Fruit fly (Drosophila melanogaster) whole organism, embryonic: ENCODE measurements around the gene Hrb98DE.
A peak's percentile ranks its signal among the peaks of the same experiment; 100 is the strongest.

Experiments used
- Blimp-1 ChIP-seq: fragments of 200-800 bp; sonication (Bioruptor generic); optimal IDR thresholded peaks from 3 replicates; lab custom pipeline; 2018; ENCODE audit warnings: missing biosample characterization, missing genetic modification characterization, mild to moderate bottlenecking, moderate library complexity, missing genetic modification reagents
- CG10147 ChIP-seq: fragments of 200-800 bp; sonication (Bioruptor generic); optimal IDR thresholded peaks from 2 replicates; lab custom pipeline; 2019; ENCODE audit warnings: missing biosample characterization, mild to moderate bottlenecking, missing genetic modification characterization, moderate library complexity
- CG10209 ChIP-seq: fragments of 200-800 bp; sonication (Bioruptor generic); optimal IDR thresholded peaks from 3 replicates; lab custom pipeline; 2017; ENCODE audit warnings: missing biosample characterization, mild to moderate bottlenecking, missing genetic modification characterization, missing genetic modification reagents
- CG12942 ChIP-seq: fragments of 200-800 bp; sonication (Bioruptor generic); optimal IDR thresholded peaks from 3 replicates; lab custom pipeline; 2016; ENCODE audit warnings: missing biosample characterization, missing genetic modification characterization
- CG14050 ChIP-seq: fragments of 200-800 bp; sonication (Bioruptor generic); IDR thresholded peaks from 3 replicates; pipeline ENCODE4 v1.3.6; 2022; ENCODE audit warnings: missing biosample characterization, missing genetic modification characterization
- CG14441 ChIP-seq: fragments of 200-800 bp; sonication (Bioruptor generic); IDR thresholded peaks from 2 replicates; pipeline ENCODE4 v1.3.6; 2022; ENCODE audit warnings: missing biosample characterization, missing genetic modification characterization
- CG15269 ChIP-seq: fragments of 200-800 bp; sonication (Bioruptor generic); optimal IDR thresholded peaks from 2 replicates; lab custom pipeline; 2018; ENCODE audit warnings: missing biosample characterization, mild to moderate bottlenecking, missing genetic modification characterization, moderate library complexity
- CG15601 ChIP-seq: fragments of 200-800 bp; sonication (Bioruptor generic); optimal IDR thresholded peaks from 3 replicates; lab custom pipeline; 2019; ENCODE audit warnings: missing biosample characterization, mild to moderate bottlenecking, missing genetic modification characterization, moderate library complexity
- CG32532 ChIP-seq: fragments of 200-800 bp; sonication (Bioruptor generic); IDR thresholded peaks from 2 replicates; pipeline ENCODE4 v1.3.6; 2022; ENCODE audit warnings: missing biosample characterization, missing genetic modification characterization
- CG3281 ChIP-seq: fragments of 200-800 bp; sonication (Bioruptor generic); optimal IDR thresholded peaks from 3 replicates; lab custom pipeline; 2017; ENCODE audit warnings: missing biosample characterization, mild to moderate bottlenecking, missing genetic modification characterization
- CG33213 ChIP-seq: fragments of 200-800 bp; sonication (Bioruptor generic); optimal IDR thresholded peaks from 3 replicates; lab custom pipeline; 2016; ENCODE audit warnings: missing biosample characterization, missing genetic modification characterization
- CG42726 ChIP-seq: fragments of 200-800 bp; sonication (Bioruptor generic); IDR thresholded peaks from 2 replicates; pipeline ENCODE4 v1.3.6; 2022; ENCODE audit warnings: missing biosample characterization, missing genetic modification characterization; ENCODE audit not compliant: partially characterized antibody
- CG6689 ChIP-seq: fragments of 200-800 bp; sonication (Bioruptor generic); IDR thresholded peaks from 2 replicates; pipeline ENCODE4 v1.3.6; 2022; ENCODE audit warnings: missing biosample characterization, missing genetic modification characterization
- CG7786 ChIP-seq: fragments of 200-800 bp; sonication (Bioruptor generic); optimal IDR thresholded peaks from 2 replicates; lab custom pipeline; 2016; ENCODE audit warnings: missing biosample characterization, missing genetic modification characterization
- CG8944 ChIP-seq: fragments of 200-800 bp; sonication (Bioruptor generic); optimal IDR thresholded peaks from 3 replicates; lab custom pipeline; 2016; ENCODE audit warnings: missing biosample characterization, missing genetic modification characterization
- Dref ChIP-seq: fragments of 200-800 bp; sonication (Bioruptor generic); IDR thresholded peaks from 2 replicates; pipeline ENCODE4 v1.3.6; 2022; ENCODE audit warnings: missing biosample characterization, missing genetic modification characterization
- E2f1 ChIP-seq: fragments of 200-800 bp; sonication (Bioruptor generic); IDR thresholded peaks from 2 replicates; pipeline ENCODE4 v1.3.6; 2022; ENCODE audit warnings: missing biosample characterization, missing genetic modification characterization
- H2.0 ChIP-seq: fragments of 200-800 bp; sonication (Bioruptor generic); IDR thresholded peaks from 2 replicates; pipeline ENCODE4 v1.3.6; 2022; ENCODE audit warnings: missing biosample characterization, missing genetic modification characterization
- HmgZ ChIP-seq: fragments of 200-800 bp; sonication (Bioruptor generic); optimal IDR thresholded peaks from 2 replicates; lab custom pipeline; 2018; ENCODE audit warnings: missing biosample characterization, mild to moderate bottlenecking, missing genetic modification characterization
- Hr39 ChIP-seq: fragments of >200 bp; optimal IDR thresholded peaks from 2 replicates; lab custom pipeline; 2017
- Hr78 ChIP-seq, 2 experiments: fragments of 200-800 bp in 1 of 2; fragments of >200 bp in 1 of 2; sonication (Bioruptor generic) in 1 of 2; optimal IDR thresholded peaks; 2 replicates each; lab custom pipeline; 2017 to 2019; ENCODE audit warnings: missing biosample characterization in 2 of 2, missing genetic modification characterization in 2 of 2, mild to moderate bottlenecking in 1 of 2, moderate library complexity in 1 of 2
- Med ChIP-seq: fragments of 200-800 bp; sonication (Bioruptor generic); peaks from one replicate; lab custom pipeline; 2016; ENCODE audit warnings: missing biosample characterization, missing genetic modification characterization, mild to moderate bottlenecking, inconsistent platforms, moderate library complexity
- Meics ChIP-seq: fragments of 200-800 bp; sonication (Bioruptor generic); optimal IDR thresholded peaks from 2 replicates; lab custom pipeline; 2017; ENCODE audit warnings: missing biosample characterization, mild to moderate bottlenecking, missing genetic modification characterization
- Rfx ChIP-seq: fragments of 200-800 bp; sonication (Bioruptor generic); IDR thresholded peaks from 2 replicates; pipeline ENCODE4 v1.3.6; 2022; ENCODE audit warnings: missing biosample characterization, missing genetic modification characterization
- Sry-β ChIP-seq: fragments of 200-800 bp; sonication (Bioruptor generic); optimal IDR thresholded peaks from 2 replicates; lab custom pipeline; 2018; ENCODE audit warnings: missing biosample characterization, mild to moderate bottlenecking, missing genetic modification characterization, moderate library complexity
- Xrp1 ChIP-seq: fragments of 200-800 bp; sonication (Bioruptor generic); IDR thresholded peaks from 2 replicates; pipeline ENCODE4 v1.3.6; 2022; ENCODE audit warnings: missing biosample characterization, missing genetic modification characterization
- YL-1 ChIP-seq: fragments of 200-800 bp; sonication (Bioruptor generic); optimal IDR thresholded peaks from 3 replicates; lab custom pipeline; 2017; ENCODE audit warnings: missing biosample characterization, mild to moderate bottlenecking, missing genetic modification characterization
- btn ChIP-seq: fragments of 200-800 bp; sonication (Bioruptor generic); optimal IDR thresholded peaks from 2 replicates; lab custom pipeline; 2016; ENCODE audit warnings: missing biosample characterization, missing genetic modification characterization
- cas ChIP-seq: fragments of 200-800 bp; sonication (Bioruptor generic); IDR thresholded peaks from 2 replicates; pipeline ENCODE4 v1.3.6; 2022; ENCODE audit warnings: missing biosample characterization, missing genetic modification characterization
- chinmo ChIP-seq: fragments of 200-800 bp; sonication (Bioruptor generic); IDR thresholded peaks from 4 replicates; pipeline ENCODE4 v1.3.6; 2022; ENCODE audit warnings: missing biosample characterization, missing genetic modification characterization; ENCODE audit not compliant: partially characterized antibody
- da ChIP-seq: fragments of 200-800 bp; sonication (Bioruptor generic); optimal IDR thresholded peaks from 2 replicates; lab custom pipeline; 2016; ENCODE audit warnings: missing biosample characterization, missing genetic modification characterization
- emc ChIP-seq: fragments of 200-800 bp; sonication (Bioruptor generic); optimal IDR thresholded peaks from 2 replicates; lab custom pipeline; 2016; ENCODE audit warnings: missing biosample characterization, missing genetic modification characterization
- inv ChIP-seq: fragments of 200-800 bp; sonication (Bioruptor generic); IDR thresholded peaks from 2 replicates; pipeline ENCODE4 v1.3.6; 2022; ENCODE audit warnings: missing biosample characterization, missing genetic modification characterization; ENCODE audit not compliant: partially characterized antibody
- lab ChIP-seq: fragments of 200-800 bp; sonication (Bioruptor generic); optimal IDR thresholded peaks from 3 replicates; lab custom pipeline; 2017; ENCODE audit warnings: missing biosample characterization, missing genetic modification characterization, mild to moderate bottlenecking, moderate library complexity, missing genetic modification reagents
- mirr ChIP-seq: fragments of 200-800 bp; sonication (Bioruptor generic); optimal IDR thresholded peaks from 3 replicates; lab custom pipeline; 2018; ENCODE audit warnings: missing biosample characterization, mild to moderate bottlenecking, missing genetic modification characterization
- pita ChIP-seq: fragments of 200-800 bp; sonication (Bioruptor generic); optimal IDR thresholded peaks from 2 replicates; lab custom pipeline; 2017; ENCODE audit warnings: missing biosample characterization, mild to moderate bottlenecking, missing genetic modification characterization
- ranshi ChIP-seq: fragments of 200-800 bp; sonication (Bioruptor generic); IDR thresholded peaks from 2 replicates; pipeline ENCODE4 v1.3.6; 2022; ENCODE audit warnings: missing biosample characterization, missing genetic modification characterization
- run ChIP-seq: fragments of 200-800 bp; sonication (Bioruptor generic); optimal IDR thresholded peaks from 3 replicates; lab custom pipeline; 2018; ENCODE audit warnings: missing biosample characterization, mild to moderate bottlenecking, missing genetic modification characterization
- tin ChIP-seq: fragments of 200-800 bp; sonication (Bioruptor generic); optimal IDR thresholded peaks from 3 replicates; lab custom pipeline; 2016; ENCODE audit warnings: missing biosample characterization, missing genetic modification characterization
- unpg ChIP-seq: fragments of 200-800 bp; sonication (Bioruptor generic); optimal IDR thresholded peaks from 3 replicates; lab custom pipeline; 2018; ENCODE audit warnings: missing biosample characterization, mild to moderate bottlenecking, missing genetic modification characterization, moderate library complexity
- zen ChIP-seq: fragments of 200-800 bp; sonication (Bioruptor generic); optimal IDR thresholded peaks from 3 replicates; lab custom pipeline; 2018; ENCODE audit warnings: missing biosample characterization, mild to moderate bottlenecking, missing genetic modification characterization, moderate library complexity

Gene Hrb98DE

DNA sequence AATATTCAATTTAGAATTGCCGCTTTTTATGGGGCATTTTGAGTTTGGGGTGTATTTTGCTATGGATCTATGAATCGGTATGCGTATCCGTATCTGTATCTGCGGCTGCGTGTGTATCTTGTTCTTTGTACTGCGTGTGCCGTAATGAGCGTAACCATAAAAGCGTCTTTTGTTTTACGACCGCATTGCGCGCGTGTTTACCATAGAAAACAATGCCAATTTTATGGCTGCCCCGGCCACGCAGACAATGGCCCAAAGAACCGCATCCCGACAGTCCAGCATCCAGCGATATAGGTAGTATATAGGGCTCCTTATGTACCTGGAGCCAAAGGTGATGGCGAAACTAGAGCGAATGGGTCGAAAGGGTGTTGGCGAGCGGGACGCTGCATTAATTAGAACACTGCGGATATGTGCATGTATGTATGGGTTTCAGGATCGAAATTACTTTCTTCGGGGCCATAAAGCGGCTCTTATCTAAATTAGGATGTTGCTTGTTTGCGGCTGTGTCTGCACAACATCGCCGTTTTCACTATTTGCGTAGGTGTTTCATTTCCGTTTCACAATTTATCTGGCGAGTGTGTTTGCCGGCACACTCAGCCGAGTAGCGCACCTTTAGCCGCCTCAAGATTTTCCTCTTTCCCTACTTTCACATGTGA, 11.1 kb upstream of the Hrb98DE start (continued):
- TF ChIP-seq CG7786 (GFP tag; lab: Kevin White, UChicago) (no peak), YL-1 (GFP tag; lab: Kevin White, UChicago) (no peak), run (no peak), CG12942 (GFP tag; lab: Kevin White, UChicago) (no peak), mirr (GFP tag; lab: Kevin White, UChicago) (no peak), Hr78 (GFP tag; optimal IDR thresholded peaks at IDR 0.05; lab: Kevin White, UChicago) (no peak), CG8944 (GFP tag; lab: Kevin White, UChicago) (no peak), Dref (GFP tag; lab: Robert Waterston, UW) (no peak), E2f1 (GFP tag; lab: Robert Waterston, UW) (no peak), pita (GFP tag; lab: Kevin White, UChicago) (no peak), da (GFP tag; lab: Kevin White, UChicago) (no peak), CG3281 (GFP tag; lab: Kevin White, UChicago) (no peak), zen (tag; lab: Kevin White, UChicago) (peak; percentile 70), Sry-β (GFP tag; lab: Kevin White, UChicago) (no peak), CG14050 (GFP tag; lab: Robert Waterston, UW) (no peak), CG42726 (GFP tag; lab: Robert Waterston, UW) (no peak), CG10209 (no peak), H2.0 (GFP tag; lab: Robert Waterston, UW) (no peak), Xrp1 (GFP tag; lab: Robert Waterston, UW) (peak; percentile 15; the same call in 1 of the 2 replicates), Rfx (GFP tag; lab: Robert Waterston, UW) (peak; percentile 16; the same call in 1 of the 2 replicates), inv (GFP tag; lab: Robert Waterston, UW) (no peak), CG15269 (tag; lab: Kevin White, UChicago) (no peak), ranshi (no peak), CG33213 (GFP tag; lab: Kevin White, UChicago) (no peak), HmgZ (tag; lab: Kevin White, UChicago) (no peak), Med (GFP tag; lab: Kevin White, UChicago) (peak; percentile 64), unpg (GFP tag; lab: Kevin White, UChicago) (no peak), CG10147 (GFP tag; lab: Kevin White, UChicago) (no peak), Blimp-1 (GFP tag; lab: Kevin White, UChicago) (no peak), CG6689 (GFP tag; lab: Robert Waterston, UW) (no peak), chinmo (GFP tag; lab: Robert Waterston, UW) (no peak), CG14441 (no peak), emc (no peak), CG32532 (GFP tag; lab: Robert Waterston, UW) (no peak), btn (GFP tag; lab: Kevin White, UChicago) (no peak), lab (GFP tag; lab: Kevin White, UChicago) (no peak), tin (GFP tag; lab: Kevin White, UChicago) (no peak), Meics (GFP tag; lab: Kevin White, UChicago) (no peak), Hr39 (lab: Kevin White, UChicago) (no peak), CG15601 (tag; lab: Kevin White, UChicago) (no peak), cas (GFP tag; lab: Robert Waterston, UW) (no peak)
